Worm (Caenorhabditis elegans) whole organism, L3 larva: Measurements from ENCODE around the gene C26G2.2.

Experiments used
- ZK546.5 ChIP-seq: sonication (generic microtip); optimal IDR thresholded peaks from 2 replicates; lab custom pipeline; 2017; ENCODE audit warnings: missing biosample characterization, missing genetic modification characterization
- aly-2 ChIP-seq: fragments of 150-350 bp; optimal IDR thresholded peaks from 2 replicates; lab custom pipeline; 2014; ENCODE audit warnings: missing biosample characterization, missing genetic modification characterization
- ama-1 ChIP-seq: fragments of 150-350 bp; optimal IDR thresholded peaks from 2 replicates; lab custom pipeline; 2018
- ceh-16 ChIP-seq: sonication (generic microtip); optimal IDR thresholded peaks from 2 replicates; lab custom pipeline; 2017; ENCODE audit warnings: missing biosample characterization, missing genetic modification characterization
- ceh-28 ChIP-seq: fragments of 150-350 bp; optimal IDR thresholded peaks from 2 replicates; lab custom pipeline; 2014; ENCODE audit warnings: missing biosample characterization, missing genetic modification reagents, missing genetic modification characterization
- ceh-82 ChIP-seq: fragments of 150-350 bp; optimal IDR thresholded peaks from 2 replicates; lab custom pipeline; 2014; ENCODE audit warnings: missing biosample characterization, missing genetic modification characterization
- ceh-9 ChIP-seq: sonication (generic microtip); optimal IDR thresholded peaks from 2 replicates; lab custom pipeline; 2018; ENCODE audit warnings: missing biosample characterization, missing genetic modification characterization
- daf-12 ChIP-seq: fragments of 150-350 bp; optimal IDR thresholded peaks from 2 replicates; lab custom pipeline; 2014; ENCODE audit warnings: missing biosample characterization, missing genetic modification reagents, missing genetic modification characterization
- egl-27 ChIP-seq: sonication (generic microtip); optimal IDR thresholded peaks from 4 replicates; lab custom pipeline; 2017; ENCODE audit warnings: missing biosample characterization, missing genetic modification reagents, missing genetic modification characterization
- elt-1 ChIP-seq: fragments of 150-350 bp; optimal IDR thresholded peaks from 2 replicates; lab custom pipeline; 2014; ENCODE audit warnings: missing biosample characterization, missing genetic modification characterization
- elt-2 ChIP-seq: sonication (generic microtip); optimal IDR thresholded peaks from 2 replicates; lab custom pipeline; 2016; ENCODE audit warnings: missing genetic modification reagents, mild to moderate bottlenecking, missing genetic modification characterization, missing compliant biosample characterization
- elt-3 ChIP-seq, 3 experiments: fragments of 150-350 bp in 1 of 3; sonication (generic microtip) in 2 of 3; optimal IDR thresholded peaks; 2 replicates in 2 of 3; 4 replicates in 1 of 3; lab custom pipeline; 2014 to 2017; ENCODE audit warnings: missing biosample characterization in 3 of 3, missing genetic modification characterization in 3 of 3
- eor-1 ChIP-seq, 2 experiments: fragments of 150-350 bp; optimal IDR thresholded peaks; 2 replicates each; lab custom pipeline; 2014 to 2018; ENCODE audit warnings: missing biosample characterization in 2 of 2, missing genetic modification characterization in 2 of 2
- fkh-10 ChIP-seq: sonication (generic microtip); optimal IDR thresholded peaks from 2 replicates; lab custom pipeline; 2017; ENCODE audit warnings: missing biosample characterization, missing genetic modification reagents, missing genetic modification characterization
- fos-1 ChIP-seq: fragments of 150-350 bp; optimal IDR thresholded peaks from 2 replicates; lab custom pipeline; 2014; ENCODE audit warnings: missing biosample characterization, missing genetic modification characterization
- hmg-11 ChIP-seq: sonication (generic microtip); optimal IDR thresholded peaks from 2 replicates; lab custom pipeline; 2016; ENCODE audit warnings: missing genetic modification characterization, missing compliant biosample characterization
- lin-15B ChIP-seq: fragments of 150-350 bp; optimal IDR thresholded peaks from 2 replicates; lab custom pipeline; 2014; ENCODE audit warnings: missing biosample characterization, missing genetic modification characterization
- lin-39 ChIP-seq: fragments of 150-350 bp; optimal IDR thresholded peaks from 2 replicates; lab custom pipeline; 2018; ENCODE audit warnings: missing biosample characterization, missing genetic modification reagents, missing genetic modification characterization
- lsy-12 ChIP-seq: sonication (generic microtip); optimal IDR thresholded peaks from 2 replicates; lab custom pipeline; 2016; ENCODE audit warnings: mild to moderate bottlenecking, missing genetic modification characterization, missing compliant biosample characterization
- mml-1 ChIP-seq: fragments of 150-350 bp; sonication (generic microtip); optimal IDR thresholded peaks from 3 replicates; lab custom pipeline; 2014; ENCODE audit warnings: missing biosample characterization, missing genetic modification characterization
- nhr-11 ChIP-seq: fragments of 150-350 bp; optimal IDR thresholded peaks from 2 replicates; lab custom pipeline; 2014; ENCODE audit warnings: missing biosample characterization, missing genetic modification characterization
- nhr-23 ChIP-seq: fragments of 150-350 bp; optimal IDR thresholded peaks from 2 replicates; lab custom pipeline; 2014; ENCODE audit warnings: missing biosample characterization, missing genetic modification reagents, missing genetic modification characterization
- nhr-237 ChIP-seq: fragments of 150-350 bp; optimal IDR thresholded peaks from 2 replicates; lab custom pipeline; 2014; ENCODE audit warnings: missing biosample characterization, missing genetic modification characterization
- nhr-25 ChIP-seq: sonication (generic microtip); optimal IDR thresholded peaks from 2 replicates; lab custom pipeline; 2017; ENCODE audit warnings: missing biosample characterization, missing genetic modification characterization
- nhr-28 ChIP-seq: fragments of 150-350 bp; optimal IDR thresholded peaks from 2 replicates; lab custom pipeline; 2014; ENCODE audit warnings: missing biosample characterization, missing genetic modification characterization
- nhr-67 ChIP-seq: fragments of 150-350 bp; optimal IDR thresholded peaks from 2 replicates; lab custom pipeline; 2014; ENCODE audit warnings: missing biosample characterization, missing genetic modification characterization
- nhr-76 ChIP-seq: fragments of 150-350 bp; sonication (generic microtip); optimal IDR thresholded peaks from 5 replicates; lab custom pipeline; 2014; ENCODE audit warnings: missing biosample characterization, missing genetic modification characterization
- nhr-77 ChIP-seq: fragments of 150-350 bp; optimal IDR thresholded peaks from 2 replicates; lab custom pipeline; 2014; ENCODE audit warnings: missing biosample characterization, missing genetic modification characterization
- pha-4 ChIP-seq: fragments of 150-350 bp; optimal IDR thresholded peaks from 2 replicates; lab custom pipeline; 2014; ENCODE audit warnings: missing biosample characterization, missing genetic modification reagents, missing genetic modification characterization
- pqm-1 ChIP-seq: fragments of 150-350 bp; optimal IDR thresholded peaks from 2 replicates; lab custom pipeline; 2017; ENCODE audit warnings: missing biosample characterization, missing genetic modification characterization, inconsistent platforms
- sea-2 ChIP-seq: fragments of 150-350 bp; sonication (generic microtip); optimal IDR thresholded peaks from 4 replicates; lab custom pipeline; 2014; ENCODE audit warnings: missing biosample characterization, missing genetic modification reagents, missing genetic modification characterization
- snpc-4 ChIP-seq: fragments of 150-350 bp; optimal IDR thresholded peaks from 2 replicates; lab custom pipeline; 2014; ENCODE audit warnings: missing biosample characterization, missing genetic modification characterization
- unc-39 ChIP-seq: sonication (generic microtip); optimal IDR thresholded peaks from 4 replicates; lab custom pipeline; 2017; ENCODE audit warnings: missing biosample characterization, missing genetic modification characterization
- unc-62 ChIP-seq: fragments of 150-350 bp; sonication (generic microtip); optimal IDR thresholded peaks from 4 replicates; lab custom pipeline; 2014; ENCODE audit warnings: missing biosample characterization, missing genetic modification reagents, missing genetic modification characterization
- zag-1 ChIP-seq: fragments of 150-350 bp; optimal IDR thresholded peaks from 2 replicates; lab custom pipeline; 2014; ENCODE audit warnings: missing biosample characterization, missing genetic modification characterization
- ztf-4 ChIP-seq: fragments of 150-350 bp; optimal IDR thresholded peaks from 2 replicates; lab custom pipeline; 2014; ENCODE audit warnings: missing biosample characterization, missing genetic modification characterization

Gene C26G2.2

DNA sequence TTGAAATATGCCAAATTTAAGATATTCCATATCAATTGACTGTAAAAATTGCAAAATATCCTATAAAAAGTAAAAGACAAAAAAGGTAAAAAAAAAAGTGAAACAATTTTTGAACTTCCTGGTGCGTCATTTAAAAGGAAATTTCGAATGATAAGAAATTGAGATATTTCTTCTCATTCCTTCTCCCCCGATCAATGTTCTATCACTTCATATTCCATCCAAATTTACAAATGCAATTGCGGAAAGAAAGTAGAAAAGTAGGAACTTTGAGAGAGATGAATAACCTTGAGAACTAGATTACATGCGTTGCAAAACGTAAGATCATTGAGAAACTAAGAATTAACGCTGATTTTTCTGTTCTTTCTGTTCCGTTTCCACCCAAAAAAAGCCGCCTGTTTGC is 45.5 kb downstream of the C26G2.2 start:
- TF ChIP-seq ceh-16 (tag; lab: Kevin White, UChicago) (no peak), lin-15B (tag; lab: Kevin White, UChicago) (no peak), ZK546.5 (tag; lab: Kevin White, UChicago) (no peak), unc-62 (GFP tag; lab: Kevin White, UChicago) (no peak), ceh-28 (tag; lab: Kevin White, UChicago) (peak; percentile 14), nhr-28 (tag; lab: Kevin White, UChicago) (no peak), nhr-25 (tag; lab: Kevin White, UChicago) (peak; percentile 59), nhr-11 (tag; lab: Kevin White, UChicago) (no peak), elt-2 (no peak), ztf-4 (tag; lab: Kevin White, UChicago) (no peak), fkh-10 (GFP tag; lab: Kevin White, UChicago) (no peak), aly-2 (tag; lab: Kevin White, UChicago) (no peak)

- TF ChIP-seq nhr-23 (tag; lab: Kevin White, UChicago) (peak; percentile 43), ceh-82 (tag; lab: Kevin White, UChicago) (no peak), lsy-12 (tag; lab: Kevin White, UChicago) (no peak), fos-1 (tag; lab: Kevin White, UChicago) (peak; percentile 34), ceh-9 (tag; lab: Kevin White, UChicago) (no peak), eor-1 (tag; optimal IDR thresholded peaks at IDR 0.05; lab: Kevin White, UChicago) (no peak), unc-39 (tag; lab: Kevin White, UChicago) (no peak), hmg-11 (tag; lab: Kevin White, UChicago) (peak; percentile 71), aly-2 (tag; lab: Kevin White, UChicago) (no peak), daf-12 (no peak), egl-27 (tag; lab: Kevin White, UChicago) (no peak), ceh-28 (tag; lab: Kevin White, UChicago) (peak; percentile 49), nhr-11 (tag; lab: Kevin White, UChicago) (no peak), pha-4 (tag; lab: Kevin White, UChicago) (peak; percentile 44), nhr-25 (tag; lab: Kevin White, UChicago) (peak; percentile 64)
Measured at ce11 chrX:14711168-14711629, 47.1 kb downstream of the C26G2.2 start, which contains the start of gene atrn-1. atrn-1 (plus strand) TSS chrX:14711579.

ce11 chrX:14715459-14715858 is 51.3 kb downstream of the C26G2.2 start:
- TF ChIP-seq pqm-1 (tag; lab: Kevin White, UChicago) = no peak
- TF ChIP-seq, all 47 proteins: peak for 0

ce11 chrX:14717782-14718181 is 53.7 kb downstream of the C26G2.2 start:
- TF ChIP-seq elt-3 (tag; optimal IDR thresholded peaks at IDR 0.05; lab: Kevin White, UChicago) (no peak), mml-1 (tag; lab: Kevin White, UChicago) (no peak), nhr-67 (no peak), ZK546.5 (tag; lab: Kevin White, UChicago) (no peak), ama-1 (lab: Kevin White, UChicago) (no peak), sea-2 (GFP tag; lab: Kevin White, UChicago) (no peak), snpc-4 (tag; lab: Kevin White, UChicago) (no peak), zag-1 (tag; lab: Kevin White, UChicago) (no peak), ztf-4 (tag; lab: Kevin White, UChicago) (no peak), nhr-237 (tag; lab: Kevin White, UChicago) (no peak), fos-1 (tag; lab: Kevin White, UChicago) (no peak), nhr-76 (no peak), nhr-77 (tag; lab: Kevin White, UChicago) (no peak), hmg-11 (tag; lab: Kevin White, UChicago) (no peak), elt-1 (tag; lab: Kevin White, UChicago) (no peak), lin-39 (tag; lab: Kevin White, UChicago) (no peak), lin-15B (tag; lab: Kevin White, UChicago) (no peak)
